Fruit fly (Drosophila melanogaster) whole organism, embryonic: ENCODE results near the gene COX7AL2.

ENCODE experiments used
- ATbp ChIP-seq: fragments of 200-800 bp; sonication (Bioruptor generic); optimal IDR thresholded peaks from 2 replicates; lab custom pipeline; 2017; ENCODE audit warnings: missing biosample characterization, mild to moderate bottlenecking, missing genetic modification characterization, missing genetic modification reagents
- Abd-B ChIP-seq: fragments of 200-800 bp; sonication (Bioruptor generic); optimal IDR thresholded peaks from 2 replicates; lab custom pipeline; 2018; ENCODE audit warnings: missing biosample characterization, mild to moderate bottlenecking, missing genetic modification characterization, moderate library complexity
- Asciz ChIP-seq: fragments of 200-800 bp; sonication (Bioruptor generic); optimal IDR thresholded peaks from 2 replicates; lab custom pipeline; 2017; ENCODE audit warnings: missing biosample characterization, mild to moderate bottlenecking, missing genetic modification characterization, missing genetic modification reagents
- B-H2 ChIP-seq: fragments of 200-800 bp; sonication (Bioruptor generic); optimal IDR thresholded peaks from 2 replicates; lab custom pipeline; 2018; ENCODE audit warnings: missing biosample characterization, mild to moderate bottlenecking, missing genetic modification characterization
- BEAF-32 ChIP-seq: fragments of 200-800 bp; sonication (Bioruptor generic); optimal IDR thresholded peaks from 3 replicates; lab custom pipeline; 2017; ENCODE audit warnings: missing biosample characterization, missing genetic modification characterization, mild to moderate bottlenecking, moderate library complexity, missing genetic modification reagents
- CG10462 ChIP-seq: fragments of 200-800 bp; sonication (Bioruptor generic); optimal IDR thresholded peaks from 2 replicates; lab custom pipeline; 2016; ENCODE audit warnings: missing biosample characterization, missing genetic modification characterization
- CG11504 ChIP-seq: fragments of 200-800 bp; sonication (Bioruptor generic); optimal IDR thresholded peaks from 3 replicates; lab custom pipeline; 2019; ENCODE audit warnings: missing biosample characterization, mild to moderate bottlenecking, missing genetic modification characterization, moderate library complexity
- CG11560 ChIP-seq: fragments of 200-800 bp; sonication (Bioruptor generic); IDR thresholded peaks from 3 replicates; pipeline ENCODE4 v1.3.6; 2022; ENCODE audit warnings: missing biosample characterization, missing genetic modification characterization
- CG13775 ChIP-seq: fragments of 200-800 bp; sonication (Bioruptor generic); optimal IDR thresholded peaks from 3 replicates; lab custom pipeline; 2017; ENCODE audit warnings: missing biosample characterization, mild to moderate bottlenecking, missing genetic modification characterization
- CG17612 ChIP-seq: fragments of 200-800 bp; sonication (Bioruptor generic); IDR thresholded peaks from 2 replicates; pipeline ENCODE4 v1.3.6; 2022; ENCODE audit warnings: missing biosample characterization, missing genetic modification characterization
- CG1832 ChIP-seq: fragments of 200-800 bp; sonication (Bioruptor generic); optimal IDR thresholded peaks from 2 replicates; lab custom pipeline; 2017; ENCODE audit warnings: missing biosample characterization, mild to moderate bottlenecking, missing genetic modification characterization, inconsistent platforms
- CG18764 ChIP-seq: fragments of 200-800 bp; sonication (Bioruptor generic); optimal IDR thresholded peaks from 3 replicates; lab custom pipeline; 2016; ENCODE audit warnings: missing biosample characterization, missing genetic modification characterization
- CG2120 ChIP-seq: fragments of 200-800 bp; sonication (Bioruptor generic); optimal IDR thresholded peaks from 3 replicates; lab custom pipeline; 2016; ENCODE audit warnings: missing biosample characterization, missing genetic modification characterization
- CG2202 ChIP-seq: fragments of 200-800 bp; sonication (Bioruptor generic); optimal IDR thresholded peaks from 2 replicates; lab custom pipeline; 2018; ENCODE audit warnings: missing biosample characterization, mild to moderate bottlenecking, missing genetic modification characterization
- CG2712 ChIP-seq: fragments of 200-800 bp; optimal IDR thresholded peaks from 3 replicates; lab custom pipeline; 2019; ENCODE audit warnings: missing biosample characterization, mild to moderate bottlenecking, missing genetic modification characterization, moderate library complexity
- CG3281 ChIP-seq: fragments of 200-800 bp; sonication (Bioruptor generic); optimal IDR thresholded peaks from 3 replicates; lab custom pipeline; 2017; ENCODE audit warnings: missing biosample characterization, mild to moderate bottlenecking, missing genetic modification characterization
- CG4360 ChIP-seq: fragments of 200-800 bp; sonication (Bioruptor generic); IDR thresholded peaks from 2 replicates; pipeline ENCODE4 v1.3.6; 2022; ENCODE audit warnings: missing biosample characterization, missing genetic modification characterization
- CG43689 ChIP-seq: fragments of 200-800 bp; sonication (Bioruptor generic); IDR thresholded peaks from 2 replicates; pipeline ENCODE4 v1.3.6; 2022; ENCODE audit warnings: missing biosample characterization, missing genetic modification characterization
- CG5245 ChIP-seq: fragments of 200-800 bp; sonication (Bioruptor generic); optimal IDR thresholded peaks from 3 replicates; lab custom pipeline; 2016; ENCODE audit warnings: missing biosample characterization, missing genetic modification characterization
- CG6854 ChIP-seq: fragments of 200-800 bp; sonication (Bioruptor generic); optimal IDR thresholded peaks from 3 replicates; lab custom pipeline; 2017; ENCODE audit warnings: missing biosample characterization, mild to moderate bottlenecking, missing genetic modification characterization
- CG8765 ChIP-seq: fragments of 200-800 bp; sonication (Bioruptor generic); IDR thresholded peaks from 2 replicates; pipeline ENCODE4 v1.3.6; 2022; ENCODE audit warnings: missing biosample characterization, missing genetic modification characterization
- CoRest ChIP-seq: fragments of 200-800 bp; sonication (Bioruptor generic); optimal IDR thresholded peaks from 3 replicates; lab custom pipeline; 2018; ENCODE audit warnings: missing biosample characterization, mild to moderate bottlenecking, missing genetic modification characterization, moderate library complexity
- D19B ChIP-seq: fragments of 200-800 bp; sonication (Bioruptor generic); optimal IDR thresholded peaks from 2 replicates; lab custom pipeline; 2017; ENCODE audit warnings: missing biosample characterization, mild to moderate bottlenecking, missing genetic modification characterization
- Drgx ChIP-seq: fragments of 200-800 bp; sonication (Bioruptor generic); IDR thresholded peaks from 2 replicates; pipeline ENCODE4 v1.3.6; 2022; ENCODE audit warnings: missing biosample characterization, missing genetic modification characterization
- Ets97D ChIP-seq: fragments of 200-800 bp; sonication (Bioruptor generic); optimal IDR thresholded peaks from 3 replicates; lab custom pipeline; 2016; ENCODE audit warnings: missing biosample characterization, missing genetic modification characterization
- Gsc ChIP-seq: fragments of 200-800 bp; sonication (Bioruptor generic); IDR thresholded peaks from 2 replicates; pipeline ENCODE4 v1.3.6; 2022; ENCODE audit warnings: missing biosample characterization, missing genetic modification characterization
- Opbp ChIP-seq: fragments of 200-800 bp; sonication (Bioruptor generic); IDR thresholded peaks from 3 replicates; pipeline ENCODE4 v1.3.6; 2022; ENCODE audit warnings: missing biosample characterization, missing genetic modification characterization; ENCODE audit not compliant: partially characterized antibody
- Rx ChIP-seq: fragments of 200-800 bp; sonication (Bioruptor generic); IDR thresholded peaks from 2 replicates; pipeline ENCODE4 v1.3.6; 2022; ENCODE audit warnings: missing biosample characterization, missing genetic modification characterization
- Side ChIP-seq: fragments of 200-800 bp; sonication (Bioruptor generic); optimal IDR thresholded peaks from 2 replicates; lab custom pipeline; 2016; ENCODE audit warnings: missing biosample characterization, missing genetic modification characterization
- Sox102F ChIP-seq: fragments of 200-800 bp; sonication (Bioruptor generic); optimal IDR thresholded peaks from 2 replicates; lab custom pipeline; 2018; ENCODE audit warnings: missing biosample characterization, mild to moderate bottlenecking, missing genetic modification characterization, moderate library complexity
- Sry-δ ChIP-seq: fragments of 200-800 bp; sonication (Bioruptor generic); optimal IDR thresholded peaks from 2 replicates; lab custom pipeline; 2016; ENCODE audit warnings: missing biosample characterization, missing genetic modification characterization
- Ssrp ChIP-seq: fragments of 200-800 bp; sonication (Bioruptor generic); optimal IDR thresholded peaks from 2 replicates; lab custom pipeline; 2018; ENCODE audit warnings: missing biosample characterization, mild to moderate bottlenecking, missing genetic modification characterization, moderate library complexity
- Trl ChIP-seq, 3 experiments: fragments of >200 bp in 2 of 3; fragments of 200-800 bp in 1 of 3; sonication (Bioruptor generic) in 1 of 3; optimal IDR thresholded peaks; 2 replicates in 1 of 3; 3 replicates in 2 of 3; lab custom pipeline; 2016 to 2017; ENCODE audit warnings: missing biosample characterization in 1 of 3, missing genetic modification characterization in 1 of 3
- Usf ChIP-seq: fragments of 200-800 bp; sonication (Bioruptor generic); optimal IDR thresholded peaks from 2 replicates; lab custom pipeline; 2017; ENCODE audit warnings: missing genotype, missing biosample characterization, missing genetic modification characterization
- Xbp1 ChIP-seq: fragments of 200-800 bp; sonication (Bioruptor generic); optimal IDR thresholded peaks from 3 replicates; lab custom pipeline; 2016; ENCODE audit warnings: missing biosample characterization, mild to moderate bottlenecking, missing genetic modification characterization
- Xrp1 ChIP-seq: fragments of 200-800 bp; sonication (Bioruptor generic); IDR thresholded peaks from 2 replicates; pipeline ENCODE4 v1.3.6; 2022; ENCODE audit warnings: missing biosample characterization, missing genetic modification characterization
- abd-A ChIP-seq: fragments of 200-800 bp; sonication (Bioruptor generic); optimal IDR thresholded peaks from 3 replicates; lab custom pipeline; 2019; ENCODE audit warnings: missing biosample characterization, mild to moderate bottlenecking, missing genetic modification characterization, moderate library complexity
- br ChIP-seq: fragments of >200 bp; optimal IDR thresholded peaks from 2 replicates; lab custom pipeline; 2017
- chinmo ChIP-seq: fragments of 200-800 bp; sonication (Bioruptor generic); IDR thresholded peaks from 4 replicates; pipeline ENCODE4 v1.3.6; 2022; ENCODE audit warnings: missing biosample characterization, missing genetic modification characterization; ENCODE audit not compliant: partially characterized antibody
- chn ChIP-seq: fragments of 200-800 bp; sonication (Bioruptor generic); optimal IDR thresholded peaks from 2 replicates; lab custom pipeline; 2016; ENCODE audit warnings: missing biosample characterization, missing genetic modification characterization
- dmrt11E ChIP-seq: fragments of 200-800 bp; sonication (Bioruptor generic); optimal IDR thresholded peaks from 3 replicates; lab custom pipeline; 2018; ENCODE audit warnings: missing biosample characterization, mild to moderate bottlenecking, missing genetic modification characterization, moderate library complexity
- dpn ChIP-seq, 2 experiments: fragments of 200-800 bp; sonication (Bioruptor generic); optimal IDR thresholded peaks; 3 replicates each; lab custom pipeline; 2016; ENCODE audit warnings: missing biosample characterization in 2 of 2, missing genetic modification characterization in 2 of 2
- ftz-f1 ChIP-seq: fragments of 200-800 bp; sonication (Bioruptor generic); optimal IDR thresholded peaks from 2 replicates; lab custom pipeline; 2016; ENCODE audit warnings: missing biosample characterization, missing genetic modification characterization
- gsb ChIP-seq: fragments of 200-800 bp; sonication (Bioruptor generic); IDR thresholded peaks from 2 replicates; pipeline ENCODE4 v1.3.6; 2022; ENCODE audit warnings: missing biosample characterization, missing genetic modification characterization
- hth ChIP-seq: fragments of >200 bp; optimal IDR thresholded peaks from 2 replicates; lab custom pipeline; 2017; ENCODE audit warnings: inconsistent platforms
- lmd ChIP-seq: fragments of 200-800 bp; sonication (Bioruptor generic); IDR thresholded peaks from 2 replicates; pipeline ENCODE4 v1.3.6; 2022; ENCODE audit warnings: missing biosample characterization, missing genetic modification characterization
- sug ChIP-seq: fragments of 200-800 bp; optimal IDR thresholded peaks from 2 replicates; lab custom pipeline; 2019; ENCODE audit warnings: missing biosample characterization, mild to moderate bottlenecking, missing genetic modification characterization, moderate library complexity
- trem ChIP-seq: fragments of 200-800 bp; optimal IDR thresholded peaks from 3 replicates; lab custom pipeline; 2019; ENCODE audit warnings: missing biosample characterization, mild to moderate bottlenecking, missing genetic modification characterization, moderate library complexity
- vfl ChIP-seq: fragments of 200-800 bp; sonication (Bioruptor generic); optimal IDR thresholded peaks from 2 replicates; lab custom pipeline; 2016; ENCODE audit warnings: missing biosample characterization, missing genetic modification characterization
- vnd ChIP-seq: fragments of 200-800 bp; sonication (Bioruptor generic); IDR thresholded peaks from 3 replicates; pipeline ENCODE4 v1.3.6; 2022; ENCODE audit warnings: missing biosample characterization, missing genetic modification characterization; ENCODE audit not compliant: partially characterized antibody
- zfh2 ChIP-seq: fragments of 200-800 bp; sonication (Bioruptor generic); optimal IDR thresholded peaks from 2 replicates; lab custom pipeline; 2016; ENCODE audit warnings: missing biosample characterization, missing genetic modification characterization

The COX7AL2 gene

dm6 chr2L:2180120-2180539, 17.6 kb downstream of the COX7AL2 start (continued):
- TF ChIP-seq CG2202 (peak; percentile 82), CG6854 (GFP tag; lab: Kevin White, UChicago) (peak; percentile 79), sug (tag; lab: Kevin White, UChicago) (peak; percentile 3), gsb (GFP tag; lab: Robert Waterston, UW) (peak; percentile 75), CG8765 (GFP tag; lab: Robert Waterston, UW) (peak; percentile 77), br (lab: Kevin White, UChicago) (no peak), Xrp1 (GFP tag; lab: Robert Waterston, UW) (peak; percentile 94), CG2120 (peak; percentile 73), Trl (optimal IDR thresholded peaks at IDR 0.05; lab: Kevin White, UChicago) (no peak), Trl (GFP tag; optimal IDR thresholded peaks at IDR 0.05; lab: Kevin White, UChicago) (peak; percentile 75), lmd (peak; percentile 91), Abd-B (peak; percentile 85), CG3281 (GFP tag; lab: Kevin White, UChicago) (peak; percentile 81), Xbp1 (GFP tag; lab: Kevin White, UChicago) (peak; percentile 90), CG13775 (GFP tag; lab: Kevin White, UChicago) (peak; percentile 77), Drgx (GFP tag; lab: Robert Waterston, UW) (peak; percentile 86), CG11504 (peak; percentile 93), ATbp (peak; percentile 95), chn (GFP tag; lab: Kevin White, UChicago) (peak; percentile 79), CG4360 (GFP tag; lab: Robert Waterston, UW) (peak; percentile 59), CG11560 (tag; lab: Robert Waterston, UW) (peak; percentile 59; the same call in 2 of the 3 replicates), CG2712 (tag; lab: Kevin White, UChicago) (peak; percentile 96), zfh2 (GFP tag; lab: Kevin White, UChicago) (peak; percentile 9), Ssrp (tag; lab: Kevin White, UChicago) (peak; percentile 93), dpn (GFP tag; optimal IDR thresholded peaks at IDR 0.05; lab: Kevin White, UChicago) (peak; percentile 66 to 80), Asciz (GFP tag; lab: Kevin White, UChicago) (peak; percentile 92), vfl (GFP tag; lab: Kevin White, UChicago) (peak; percentile 63), trem (tag; lab: Kevin White, UChicago) (peak; percentile 91), ftz-f1 (GFP tag; lab: Kevin White, UChicago) (peak; percentile 10), hth (lab: Kevin White, UChicago) (no peak), B-H2 (no peak), Rx (GFP tag; lab: Robert Waterston, UW) (peak; percentile 86), CG5245 (GFP tag; lab: Kevin White, UChicago) (peak; percentile 85), BEAF-32 (GFP tag; lab: Kevin White, UChicago) (no peak), Sox102F (GFP tag; lab: Kevin White, UChicago) (peak; percentile 96), D19B (GFP tag; lab: Kevin White, UChicago) (peak; percentile 21), Ets97D (GFP tag; lab: Kevin White, UChicago) (peak; percentile 62), chinmo (GFP tag; lab: Robert Waterston, UW) (peak; percentile 51; the same call in 1 of the 4 replicates), CG17612 (GFP tag; lab: Robert Waterston, UW) (peak; percentile 65; the same call in 1 of the 2 replicates), CoRest (tag; lab: Kevin White, UChicago) (peak; percentile 86), CG10462 (GFP tag; lab: Kevin White, UChicago) (peak; percentile 54), vnd (GFP tag; lab: Robert Waterston, UW) (no peak), abd-A (tag; lab: Kevin White, UChicago) (no peak), Side (GFP tag; lab: Kevin White, UChicago) (peak; percentile 71), dmrt11E (tag; lab: Kevin White, UChicago) (peak; percentile 93), Gsc (no peak; the same call in 1 of the 2 replicates), Sry-δ (GFP tag; lab: Kevin White, UChicago) (peak; percentile 35), CG18764 (GFP tag; lab: Kevin White, UChicago) (peak; percentile 77), Opbp (no peak), Usf (GFP tag; lab: Kevin White, UChicago) (peak; percentile 47), CG43689 (GFP tag; lab: Robert Waterston, UW) (peak; percentile 57; the same call in 1 of the 2 replicates), CG1832 (GFP tag; lab: Kevin White, UChicago) (no peak)
